Worm (Caenorhabditis elegans) whole organism, L4 larva: ENCODE measurements around the gene T16G1.9.

Experiments
- mep-1 ChIP-seq: fragments of 150-350 bp; sonication (generic microtip); optimal IDR thresholded peaks from 3 replicates; lab custom pipeline; 2014; ENCODE audit warnings: missing biosample characterization, missing genetic modification characterization
- pqm-1 ChIP-seq: sonication (generic microtip); optimal IDR thresholded peaks from 2 replicates; lab custom pipeline; 2017; ENCODE audit warnings: missing biosample characterization, missing genetic modification characterization
- ztf-11 ChIP-seq: fragments of 150-350 bp; optimal IDR thresholded peaks from 2 replicates; lab custom pipeline; 2014; ENCODE audit warnings: missing biosample characterization, missing genetic modification characterization

DNA sequence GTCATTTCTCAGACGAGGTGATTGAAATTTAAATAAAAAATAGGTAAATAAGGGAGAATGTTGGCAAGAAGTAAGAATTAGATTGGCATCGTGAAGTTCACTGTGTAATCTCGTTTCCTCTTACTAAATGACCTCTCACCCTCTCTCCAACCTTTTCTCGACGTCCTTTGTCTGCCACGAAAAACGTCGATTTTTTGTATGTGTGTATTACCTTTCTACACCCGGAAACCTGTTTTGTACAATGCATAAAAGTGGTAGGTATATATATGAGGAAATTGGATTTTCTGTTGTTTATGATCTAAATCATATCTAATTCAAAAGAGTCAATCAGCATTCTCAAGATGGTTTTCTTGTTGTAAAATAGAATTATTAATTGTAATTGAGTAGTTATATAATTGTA lies 42.2 kb upstream of the T16G1.9 start, which contains the start of the genes F15B9.11 and dsl-7:
- TF ChIP-seq mep-1 (tag; lab: Kevin White, UChicago) (no peak), ztf-11 (no peak), pqm-1 (no peak)
